Worm (Caenorhabditis elegans): ENCODE results near the gene glrx-22.

ce11 chrIV:8189667-8190066 lies 11.4 kb downstream of the glrx-22 start:
- TF ChIP-seq pha-4 (tag; optimal IDR thresholded peaks at IDR 0.05) (no peak), mls-2 (tag; optimal IDR thresholded peaks at IDR 0.05) (no peak), unc-120 (tag; optimal IDR thresholded peaks at IDR 0.05; ENCODE audit: poor library complexity, severe bottlenecking) (no peak)

Data from whole organism, mixed stage, embryonic.